Worm (Caenorhabditis elegans): ENCODE measurements around the gene far-3.

DNA sequence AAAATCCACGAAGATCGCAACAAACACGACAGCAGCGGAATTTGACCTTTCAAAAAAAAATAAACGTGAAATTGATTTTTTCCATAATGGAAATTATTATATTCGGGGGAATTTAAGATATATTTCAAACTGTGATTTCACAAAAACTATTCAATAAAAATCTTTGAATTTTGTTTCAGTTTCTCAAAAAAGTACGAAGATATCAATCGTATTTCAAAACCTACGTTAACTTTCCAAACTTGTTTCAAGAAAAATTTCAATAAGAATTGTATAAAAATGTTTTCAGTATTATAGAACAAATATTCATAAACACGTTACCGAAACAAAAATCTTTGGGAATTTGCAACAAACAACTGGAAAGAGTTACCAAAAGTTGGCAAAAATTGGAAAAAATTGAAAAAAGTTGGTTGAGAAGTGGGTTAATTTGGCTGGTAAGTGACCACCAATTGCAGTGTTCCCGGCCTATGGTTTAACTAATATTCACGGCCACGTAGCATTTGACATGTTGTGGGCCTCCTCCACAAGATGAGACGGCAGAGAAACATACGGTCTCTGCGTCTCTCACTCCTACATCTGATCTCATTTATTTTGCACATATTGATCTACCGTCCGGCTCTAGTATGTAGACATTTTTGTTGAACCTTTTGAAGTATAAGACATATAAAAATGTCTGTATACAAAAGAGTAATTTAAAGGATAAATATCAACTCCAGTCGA lies 46.4 kb downstream of the far-3 start, which contains the start of the genes T16G1.9 and T16G1.18:
- TF ChIP-seq pax-1 (tag; optimal IDR thresholded peaks at IDR 0.05), result no peak
- TF ChIP-seq ets-4 (tag; optimal IDR thresholded peaks at IDR 0.05), result no peak
- no peak for TF ChIP-seq pha-4 (tag; optimal IDR thresholded peaks at IDR 0.05)
- TF ChIP-seq pag-3 (tag; optimal IDR thresholded peaks at IDR 0.05; ENCODE audit: borderline replicate concordance), result no peak
- TF ChIP-seq nhr-11 (tag; optimal IDR thresholded peaks at IDR 0.05), result no peak
- no peak for TF ChIP-seq pha-2 (tag; optimal IDR thresholded peaks at IDR 0.05)
- TF ChIP-seq C38D4.7 (GFP tag; optimal IDR thresholded peaks at IDR 0.05), result no peak
- no peak for TF ChIP-seq unc-86 (tag; optimal IDR thresholded peaks at IDR 0.05)
- TF ChIP-seq hlh-30 (tag; optimal IDR thresholded peaks at IDR 0.05; ENCODE audit: insufficient read depth), result no peak
- no peak for TF ChIP-seq ama-1 (optimal IDR thresholded peaks at IDR 0.05)
- TF ChIP-seq syd-9 (tag; optimal IDR thresholded peaks at IDR 0.05), result no peak
- peak; percentile 54 for TF ChIP-seq nfya-1 (tag; optimal IDR thresholded peaks at IDR 0.05)
- no peak for TF ChIP-seq ceh-24 (tag; optimal IDR thresholded peaks at IDR 0.05)
- TF ChIP-seq fkh-10 (GFP tag; optimal IDR thresholded peaks at IDR 0.05), result no peak
